Fruit fly (Drosophila melanogaster) whole organism, larva: ENCODE measurements around the gene MED7.

ENCODE experiments used
- noc ChIP-seq: fragments of 200-800 bp; sonication (Bioruptor generic); optimal IDR thresholded peaks from 3 replicates; lab custom pipeline; 2019; ENCODE audit warnings: missing biosample characterization, mild to moderate bottlenecking, missing genetic modification characterization, moderate library complexity

MED7 gene

dm6 chr3R:10751061-10751460, 9.8 kb downstream of the MED7 start, which contains the start of gene TkR86C:
Gene TkR86C (minus strand): TSS chr3R:10751228.
- TF ChIP-seq noc (tag; lab: Kevin White, UChicago), result no peak

dm6 chr3R:10747650-10748049, 13.2 kb downstream of the MED7 start:
- no peak for TF ChIP-seq noc (tag; lab: Kevin White, UChicago)

dm6 chr3R:10735857-10736256, 25.0 kb downstream of the MED7 start, which contains the start of gene tomboy20:
Gene tomboy20 (minus strand): TSS chr3R:10735957.
- no peak for TF ChIP-seq noc (tag; lab: Kevin White, UChicago)

- no peak for TF ChIP-seq noc (tag; lab: Kevin White, UChicago)
Observed at dm6 chr3R:10726714-10727113, 34.1 kb downstream of the MED7 start.

dm6 chr3R:10714498-10714897, 46.3 kb downstream of the MED7 start, which contains the start of gene CG4073:
Gene CG4073 (plus strand): TSS chr3R:10714798.
- TF ChIP-seq noc (tag; lab: Kevin White, UChicago), result no peak

dm6 chr3R:10711148-10711547, 49.7 kb downstream of the MED7 start, which contains the start of gene CG14689:
Gene CG14689 (minus strand): TSS chr3R:10711248.
- no peak for TF ChIP-seq noc (tag; lab: Kevin White, UChicago)
